Worm (Caenorhabditis elegans) whole organism, mixed stage, embryonic: Measurements from ENCODE around the gene set-22.

Source experiments
- M03D4.4 ChIP-seq: sonication (generic microtip); optimal IDR thresholded peaks from 2 replicates; lab custom pipeline; 2017; ENCODE audit warnings: mild to moderate bottlenecking, missing genetic modification characterization, missing compliant biosample characterization
- bed-3 ChIP-seq: fragments of 200-800 bp; sonication (Bioruptor generic); optimal IDR thresholded peaks from 3 replicates; lab custom pipeline; 2018; ENCODE audit warnings: mild to moderate bottlenecking, missing genetic modification characterization, moderate library complexity, missing compliant biosample characterization
- blmp-1 ChIP-seq: fragments of 150-350 bp; optimal IDR thresholded peaks from 2 replicates; lab custom pipeline; 2014; ENCODE audit warnings: missing biosample characterization, missing genetic modification characterization
- ceh-43 ChIP-seq: fragments of 200-800 bp; sonication (Bioruptor generic); optimal IDR thresholded peaks from 2 replicates; lab custom pipeline; 2018; ENCODE audit warnings: mild to moderate bottlenecking, missing genetic modification characterization, moderate library complexity, missing compliant biosample characterization
- ceh-83 ChIP-seq: fragments of 200-800 bp; sonication (Bioruptor generic); optimal IDR thresholded peaks from 2 replicates; lab custom pipeline; 2018; ENCODE audit warnings: mild to moderate bottlenecking, missing genetic modification characterization, missing compliant biosample characterization
- ces-1 ChIP-seq: fragments of 150-350 bp; optimal IDR thresholded peaks from 2 replicates; lab custom pipeline; 2014; ENCODE audit warnings: missing biosample characterization, missing genetic modification reagents, missing genetic modification characterization
- cnd-1 ChIP-seq: fragments of 200-800 bp; sonication (Bioruptor generic); optimal IDR thresholded peaks from 2 replicates; lab custom pipeline; 2018; ENCODE audit warnings: mild to moderate bottlenecking, missing genetic modification characterization, missing compliant biosample characterization
- drap-1 ChIP-seq: fragments of 200-800 bp; sonication (Bioruptor generic); optimal IDR thresholded peaks from 3 replicates; lab custom pipeline; 2018; ENCODE audit warnings: mild to moderate bottlenecking, missing genetic modification characterization, missing compliant biosample characterization
- elt-1 ChIP-seq: sonication (generic microtip); optimal IDR thresholded peaks from 2 replicates; lab custom pipeline; 2017; ENCODE audit warnings: missing genetic modification characterization, mild to moderate bottlenecking, missing compliant biosample characterization, antibody characterized with exemption, moderate library complexity, borderline replicate concordance; ENCODE audit not compliant: insufficient read depth
- elt-3 ChIP-seq: fragments of 150-350 bp; optimal IDR thresholded peaks from 2 replicates; lab custom pipeline; 2014; ENCODE audit warnings: missing biosample characterization, missing genetic modification characterization
- flh-1 ChIP-seq: fragments of 200-800 bp; sonication (Bioruptor generic); optimal IDR thresholded peaks from 2 replicates; lab custom pipeline; 2018; ENCODE audit warnings: mild to moderate bottlenecking, missing genetic modification characterization, moderate library complexity, missing compliant biosample characterization
- ham-2 ChIP-seq: fragments of 200-800 bp; sonication (Bioruptor generic); optimal IDR thresholded peaks from 2 replicates; lab custom pipeline; 2018; ENCODE audit warnings: mild to moderate bottlenecking, missing genetic modification characterization, missing compliant biosample characterization
- hlh-1 ChIP-seq: fragments of 150-350 bp; optimal IDR thresholded peaks from 2 replicates; lab custom pipeline; 2014; ENCODE audit warnings: missing biosample characterization, missing genetic modification reagents, missing genetic modification characterization
- lin-13 ChIP-seq: fragments of 150-350 bp; optimal IDR thresholded peaks from 2 replicates; lab custom pipeline; 2014; ENCODE audit warnings: missing biosample characterization, missing genetic modification characterization
- lin-32 ChIP-seq: fragments of 200-800 bp; sonication (Bioruptor generic); optimal IDR thresholded peaks from 2 replicates; lab custom pipeline; 2018; ENCODE audit warnings: mild to moderate bottlenecking, missing genetic modification characterization, missing compliant biosample characterization
- lsy-2 ChIP-seq: fragments of 150-350 bp; optimal IDR thresholded peaks from 2 replicates; lab custom pipeline; 2014; ENCODE audit warnings: missing biosample characterization, missing genetic modification characterization
- mep-1 ChIP-seq: fragments of 150-350 bp; optimal IDR thresholded peaks from 2 replicates; lab custom pipeline; 2017; ENCODE audit warnings: missing biosample characterization, missing genetic modification reagents, missing genetic modification characterization, inconsistent platforms
- mls-2 ChIP-seq: sonication (generic microtip); optimal IDR thresholded peaks from 2 replicates; lab custom pipeline; 2016; ENCODE audit warnings: mild to moderate bottlenecking, missing genetic modification characterization, moderate library complexity, missing compliant biosample characterization
- nhr-2 ChIP-seq: fragments of 150-350 bp; optimal IDR thresholded peaks from 2 replicates; lab custom pipeline; 2014; ENCODE audit warnings: missing biosample characterization, missing genetic modification characterization
- nhr-237 ChIP-seq: fragments of 150-350 bp; optimal IDR thresholded peaks from 2 replicates; lab custom pipeline; 2014; ENCODE audit warnings: missing biosample characterization, missing genetic modification characterization
- nhr-28 ChIP-seq: fragments of 150-350 bp; optimal IDR thresholded peaks from 2 replicates; lab custom pipeline; 2014; ENCODE audit warnings: missing biosample characterization, missing genetic modification characterization
- nhr-76 ChIP-seq: sonication (generic microtip); optimal IDR thresholded peaks from 2 replicates; lab custom pipeline; 2017; ENCODE audit warnings: missing biosample characterization, missing genetic modification characterization
- pha-4 ChIP-seq: fragments of 150-350 bp; optimal IDR thresholded peaks from 2 replicates; lab custom pipeline; 2018; ENCODE audit warnings: missing biosample characterization, missing genetic modification reagents, missing genetic modification characterization
- snpc-4 ChIP-seq: fragments of 150-350 bp; optimal IDR thresholded peaks from 2 replicates; lab custom pipeline; 2014; ENCODE audit warnings: missing biosample characterization, missing genetic modification characterization
- tbx-8 ChIP-seq: fragments of 200-800 bp; sonication (Bioruptor generic); optimal IDR thresholded peaks from 2 replicates; lab custom pipeline; 2018; ENCODE audit warnings: mild to moderate bottlenecking, missing genetic modification characterization, moderate library complexity, missing compliant biosample characterization
- unc-120 ChIP-seq: sonication (generic microtip); optimal IDR thresholded peaks from 2 replicates; lab custom pipeline; 2017; ENCODE audit warnings: missing genetic modification characterization, missing compliant biosample characterization; ENCODE audit not compliant: poor library complexity, severe bottlenecking
- unc-39 ChIP-seq: fragments of 150-350 bp; optimal IDR thresholded peaks from 2 replicates; lab custom pipeline; 2014; ENCODE audit warnings: missing biosample characterization, missing genetic modification characterization
- unc-62 ChIP-seq: fragments of 150-350 bp; optimal IDR thresholded peaks from 2 replicates; lab custom pipeline; 2014; ENCODE audit warnings: missing biosample characterization, missing genetic modification reagents, missing genetic modification characterization
- ztf-11 ChIP-seq: fragments of 150-350 bp; optimal IDR thresholded peaks from 2 replicates; lab custom pipeline; 2014; ENCODE audit warnings: missing biosample characterization, missing genetic modification characterization

Gene set-22

ce11 chrV:10414610-10415009, 22.1 kb upstream of the set-22 start, which contains the start of gene F15H10.9:
F15H10.9 (minus strand) TSS chrV:10414710.
- no peak for TF ChIP-seq hlh-1 (tag; lab: Kevin White, UChicago)
- no peak for TF ChIP-seq drap-1
- TF ChIP-seq unc-39 (tag; lab: Kevin White, UChicago) = no peak
- TF ChIP-seq ces-1 (GFP tag; lab: Kevin White, UChicago) = no peak
- no peak for TF ChIP-seq mls-2
- TF ChIP-seq lin-13 (tag; lab: Kevin White, UChicago) = no peak
- no peak for TF ChIP-seq blmp-1 (tag; lab: Kevin White, UChicago)
- no peak for TF ChIP-seq flh-1 (GFP tag; lab: Kevin White, UChicago)
- TF ChIP-seq, all 35 proteins: peak for 0

DNA sequence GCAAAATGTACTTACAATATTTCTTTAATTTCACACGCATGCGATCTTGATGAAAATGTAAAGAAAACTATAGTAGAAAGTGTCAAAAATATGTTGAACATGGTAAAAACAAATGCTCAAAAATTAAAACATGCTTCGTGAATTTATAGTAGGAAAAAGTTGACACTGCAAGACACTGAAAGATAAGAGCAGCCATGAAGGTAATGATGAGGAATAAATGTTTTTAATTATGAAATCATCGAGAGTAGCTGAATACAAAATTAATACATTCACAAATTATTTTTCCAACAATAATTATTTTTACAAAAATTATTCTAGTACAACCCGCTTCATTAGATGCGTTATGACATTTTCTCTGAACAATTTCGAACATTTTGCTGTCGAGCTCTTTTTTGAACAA, 19.8 kb upstream of the set-22 start, which contains the start of gene F15H10.10:
Gene F15H10.10 (minus strand): TSS at position 101 of the 400 bp plus-strand sequence.
- no peak for TF ChIP-seq nhr-2 (tag; lab: Kevin White, UChicago)
- no peak for TF ChIP-seq ham-2 (GFP tag; lab: Kevin White, UChicago)
- TF ChIP-seq pha-4 = no peak
- no peak for TF ChIP-seq cnd-1 (tag; lab: Kevin White, UChicago)
- TF ChIP-seq snpc-4 (tag; lab: Kevin White, UChicago) = no peak
- TF ChIP-seq lin-32 (GFP tag; lab: Kevin White, UChicago) = no peak
- TF ChIP-seq unc-120 = no peak
- no peak for TF ChIP-seq M03D4.4 (tag; lab: Kevin White, UChicago)
- TF ChIP-seq mep-1 (tag; lab: Kevin White, UChicago) = no peak
- TF ChIP-seq lsy-2 (tag; lab: Kevin White, UChicago) = no peak
- no peak for TF ChIP-seq hlh-1 (tag; lab: Kevin White, UChicago)
- TF ChIP-seq mls-2 = no peak
- TF ChIP-seq ceh-43 (GFP tag; lab: Kevin White, UChicago) = no peak
- TF ChIP-seq elt-1 (tag; lab: Kevin White, UChicago) = no peak
- no peak for TF ChIP-seq lin-13 (tag; lab: Kevin White, UChicago)
- TF ChIP-seq, all 35 proteins: peak for 0

DNA sequence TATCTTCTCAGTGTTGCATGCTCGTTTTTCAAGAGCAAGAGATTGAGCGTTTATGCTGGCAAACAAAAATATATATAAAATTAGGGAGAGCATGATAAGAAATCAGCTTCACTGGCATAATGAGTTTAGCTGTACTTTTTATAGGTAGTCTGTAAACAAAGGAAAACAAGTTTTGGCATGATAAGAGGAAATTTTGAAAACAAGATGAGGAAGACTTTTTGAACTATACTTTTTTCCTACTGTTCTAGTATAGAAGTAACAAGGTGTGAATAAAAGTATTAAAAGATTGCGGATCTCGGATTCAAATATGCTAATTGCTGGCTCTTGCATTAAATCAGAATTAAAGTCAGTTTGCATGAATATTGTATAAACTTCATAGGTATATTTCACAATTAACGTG, 17.8 kb upstream of the set-22 start, which contains the start of gene F15H10.5:
Gene F15H10.5 (minus strand): TSS at position 101 of the 400 bp plus-strand sequence.
- TF ChIP-seq drap-1 (no peak), blmp-1 (tag; lab: Kevin White, UChicago) (no peak), mep-1 (tag; lab: Kevin White, UChicago) (no peak), ceh-43 (GFP tag; lab: Kevin White, UChicago) (no peak), unc-62 (no peak), elt-3 (tag; lab: Kevin White, UChicago) (no peak), M03D4.4 (tag; lab: Kevin White, UChicago) (no peak), cnd-1 (tag; lab: Kevin White, UChicago) (no peak)

DNA sequence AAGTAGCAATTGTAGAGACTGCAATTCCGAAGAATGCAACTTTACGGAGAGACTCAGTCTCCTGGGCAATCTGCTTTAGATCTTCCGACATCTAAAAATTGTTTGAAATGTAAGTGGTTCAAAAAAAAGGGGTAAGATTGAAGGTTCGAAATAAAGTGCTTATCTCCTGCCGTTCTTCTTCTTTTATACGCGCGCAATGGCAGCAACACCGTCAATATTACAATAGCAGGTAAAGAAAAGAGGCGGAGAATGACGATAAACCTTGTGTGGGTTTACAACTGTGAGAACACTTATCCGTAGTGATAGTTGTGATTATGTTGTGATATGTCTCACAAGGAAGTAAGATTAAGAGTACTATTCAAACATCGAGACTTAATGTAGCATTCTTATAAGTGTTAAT, 14.9 kb upstream of the set-22 start, which contains the start of gene col-13:
Gene col-13 (minus strand): TSS at position 101 of the 400 bp plus-strand sequence.
- no peak for TF ChIP-seq pha-4
- no peak for TF ChIP-seq drap-1
- no peak for TF ChIP-seq ztf-11 (tag; lab: Kevin White, UChicago)
- TF ChIP-seq ceh-83 = no peak
- no peak for TF ChIP-seq elt-1 (tag; lab: Kevin White, UChicago)
- TF ChIP-seq unc-120 = no peak
- TF ChIP-seq lin-32 (GFP tag; lab: Kevin White, UChicago) = no peak
- no peak for TF ChIP-seq lin-13 (tag; lab: Kevin White, UChicago)
- no peak for TF ChIP-seq bed-3 (GFP tag; lab: Kevin White, UChicago)
- no peak for TF ChIP-seq unc-39 (tag; lab: Kevin White, UChicago)
- TF ChIP-seq nhr-237 (tag; lab: Kevin White, UChicago) = no peak
- no peak for TF ChIP-seq nhr-2 (tag; lab: Kevin White, UChicago)
- TF ChIP-seq cnd-1 (tag; lab: Kevin White, UChicago) = no peak
- no peak for TF ChIP-seq nhr-76
- no peak for TF ChIP-seq nhr-28 (tag; lab: Kevin White, UChicago)
- no peak for TF ChIP-seq mep-1 (tag; lab: Kevin White, UChicago)
- TF ChIP-seq tbx-8 = no peak
- TF ChIP-seq M03D4.4 (tag; lab: Kevin White, UChicago) = no peak
- TF ChIP-seq, all 35 proteins: peak for 0

DNA sequence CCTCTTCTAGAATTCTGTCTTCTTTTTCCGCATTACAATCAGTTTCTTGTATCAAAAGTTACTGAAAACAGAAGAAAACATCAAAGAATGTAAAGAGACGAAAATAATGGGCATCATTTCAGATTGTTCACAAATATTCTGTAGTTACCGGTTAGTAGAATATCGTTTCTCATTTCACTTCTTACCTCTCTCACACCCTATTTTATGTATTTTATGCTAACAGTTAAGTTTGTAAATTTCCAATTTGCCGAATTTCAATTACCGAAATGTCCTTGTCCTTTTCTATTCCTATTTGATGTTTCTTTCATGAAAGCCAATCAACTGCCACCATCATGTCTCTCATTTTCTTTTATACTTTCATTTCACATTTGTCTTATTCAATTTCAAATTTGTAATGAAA, 13.2 kb upstream of the set-22 start:
- TF ChIP-seq mls-2 (no peak), drap-1 (no peak), tbx-8 (no peak), unc-120 (no peak), nhr-237 (tag; lab: Kevin White, UChicago) (no peak)
